Worm (Caenorhabditis elegans): Measurements from ENCODE around the gene F59B1.8.
"Not testable (repeated sequence)": the region's sequence is repeated elsewhere in the genome, so short reads cannot be mapped to it uniquely, and the experiment has no call there.

The F59B1.8 gene

DNA sequence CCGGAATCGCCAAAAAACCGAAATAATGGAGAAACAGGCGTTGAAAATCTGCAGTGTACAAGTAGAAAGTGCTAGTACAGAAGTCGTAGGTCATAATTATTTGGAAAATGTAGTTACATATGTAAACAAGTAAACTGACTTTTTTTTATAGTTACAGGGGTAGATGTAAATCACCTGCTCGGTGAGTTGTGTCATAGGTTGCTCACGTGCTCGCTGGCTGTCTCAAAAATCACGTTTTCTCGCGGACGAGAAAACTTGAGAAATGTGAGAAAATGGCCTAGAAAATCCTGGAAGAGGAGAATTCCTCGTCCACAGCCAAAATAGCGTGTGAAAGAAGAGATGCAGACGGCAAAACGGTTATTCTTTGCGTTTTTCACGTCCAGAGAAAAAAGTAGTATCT lies 47.0 kb downstream of the F59B1.8 start, which contains the start of gene srh-212:
TSS of gene srh-212 (minus strand) at position 101 of the 400 bp plus-strand sequence.
- TF ChIP-seq unc-62 (GFP tag; optimal IDR thresholded peaks at IDR 0.05), result not testable (repeated sequence)

- TF ChIP-seq unc-62 (GFP tag; optimal IDR thresholded peaks at IDR 0.05), result no peak
Measured at ce11 chrV:3594936-3595335, 49.1 kb downstream of the F59B1.8 start, which contains the start of gene srh-213. Gene srh-213 (minus strand): TSS chrV:3595036.

DNA sequence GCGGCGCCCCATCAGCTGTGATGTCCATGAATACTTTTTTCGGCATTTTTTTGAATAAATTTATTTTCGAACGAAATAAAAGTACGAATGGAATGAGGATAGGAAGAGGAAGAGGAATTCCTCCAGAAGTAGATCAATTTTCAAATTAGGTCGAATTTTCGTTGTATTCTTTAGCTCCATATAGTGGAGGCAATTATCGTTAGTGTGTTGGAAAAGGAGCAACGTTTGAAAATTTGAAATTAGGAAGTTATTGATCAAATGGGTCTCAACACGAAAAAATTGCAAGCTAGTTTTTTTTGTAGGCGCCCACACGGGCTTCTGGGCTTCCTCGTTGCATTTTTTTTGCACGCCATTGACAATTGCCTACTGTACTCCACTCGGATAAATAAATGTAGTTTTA lies 51.9 kb downstream of the F59B1.8 start, which contains the start of gene T22F3.12:
TSS of gene T22F3.12 (minus strand) at position 101 of the 400 bp plus-strand sequence.
- TF ChIP-seq unc-62 (GFP tag; optimal IDR thresholded peaks at IDR 0.05), result no peak
